Fruit fly (Drosophila melanogaster): ENCODE results near the gene Gmppb.

The Gmppb gene

dm6 chr3R:4804126-4804649, 7.1 kb upstream of the Gmppb start:
- TF ChIP-seq dmrt93B (GFP tag; optimal IDR thresholded peaks at IDR 0.05) = no peak
- TF ChIP-seq ey (GFP tag; optimal IDR thresholded peaks at IDR 0.05) = no peak
- TF ChIP-seq sv (GFP tag; optimal IDR thresholded peaks at IDR 0.05) = no peak
- TF ChIP-seq pan (optimal IDR thresholded peaks at IDR 0.05) = no peak

- TF ChIP-seq sv (GFP tag; optimal IDR thresholded peaks at IDR 0.05) (peak; percentile 22), Rel (GFP tag; optimal IDR thresholded peaks at IDR 0.05) (no peak), Rel (tag; optimal IDR thresholded peaks at IDR 0.05) (peak; percentile 2), rgr (GFP tag; optimal IDR thresholded peaks at IDR 0.05) (no peak), brk (GFP tag; optimal IDR thresholded peaks at IDR 0.05) (no peak), CG32264 (GFP tag; optimal IDR thresholded peaks at IDR 0.05) (no peak)
Observed at dm6 chr3R:4804828-4805707, 6.2 kb upstream of the Gmppb start.

dm6 chr3R:4806318-4806757, 4.9 kb upstream of the Gmppb start:
- TF ChIP-seq dsf (GFP tag; optimal IDR thresholded peaks at IDR 0.05; ENCODE audit: borderline replicate concordance) (peak; percentile 49), Hr78 (GFP tag; optimal IDR thresholded peaks at IDR 0.05) (no peak), Vsx2 (GFP tag; optimal IDR thresholded peaks at IDR 0.05; ENCODE audit: partially characterized antibody) (peak; percentile 22), CG32264 (GFP tag; optimal IDR thresholded peaks at IDR 0.05) (peak; percentile 19), Mio (GFP tag; optimal IDR thresholded peaks at IDR 0.05) (no peak), Rel (GFP tag; optimal IDR thresholded peaks at IDR 0.05) (no peak), Rel (tag; optimal IDR thresholded peaks at IDR 0.05) (peak; percentile 43), Abd-B (GFP tag; optimal IDR thresholded peaks at IDR 0.05) (no peak), dl (GFP tag; optimal IDR thresholded peaks at IDR 0.05; ENCODE audit: insufficient read depth in 1 of 2, partially characterized antibody in 2 of 2) (peak; percentile 76 to 80), foxo (GFP tag; optimal IDR thresholded peaks at IDR 0.05) (peak; percentile 12 to 63), GATAd (GFP tag; optimal IDR thresholded peaks at IDR 0.05) (no peak), Jra (GFP tag; optimal IDR thresholded peaks at IDR 0.05) (no peak), br (GFP tag; optimal IDR thresholded peaks at IDR 0.05) (peak; percentile 4), Hr83 (GFP tag; optimal IDR thresholded peaks at IDR 0.05; ENCODE audit: poor library complexity, severe bottlenecking) (peak; percentile 80), Dif (GFP tag; optimal IDR thresholded peaks at IDR 0.05; ENCODE audit: partially characterized antibody) (peak; percentile 89), psq (GFP tag; optimal IDR thresholded peaks at IDR 0.05) (peak; percentile 69), sage (GFP tag; optimal IDR thresholded peaks at IDR 0.05) (peak; percentile 66), OdsH (GFP tag; optimal IDR thresholded peaks at IDR 0.05) (peak; percentile 42), h (GFP tag; optimal IDR thresholded peaks at IDR 0.05) (peak; percentile 74), sv (GFP tag; optimal IDR thresholded peaks at IDR 0.05) (peak; percentile 42), pan (optimal IDR thresholded peaks at IDR 0.05) (no peak), rgr (GFP tag; optimal IDR thresholded peaks at IDR 0.05) (peak; percentile 42), Sp1 (GFP tag; optimal IDR thresholded peaks at IDR 0.05) (peak; percentile 66), fru (GFP tag; optimal IDR thresholded peaks at IDR 0.05) (peak; percentile 10), tai (GFP tag; optimal IDR thresholded peaks at IDR 0.05) (peak; percentile 59), ey (GFP tag; optimal IDR thresholded peaks at IDR 0.05) (peak; percentile 7), Hnf4 (GFP tag; optimal IDR thresholded peaks at IDR 0.05) (peak; percentile 18), dmrt93B (GFP tag; optimal IDR thresholded peaks at IDR 0.05) (no peak), CrebA (GFP tag; optimal IDR thresholded peaks at IDR 0.05; ENCODE audit: borderline replicate concordance) (peak; percentile 36)

- TF ChIP-seq fru (GFP tag; optimal IDR thresholded peaks at IDR 0.05) = no peak
- no peak for TF ChIP-seq lola (GFP tag; optimal IDR thresholded peaks at IDR 0.05)
- no peak for TF ChIP-seq dmrt93B (GFP tag; optimal IDR thresholded peaks at IDR 0.05)
- TF ChIP-seq Hnf4 (GFP tag; optimal IDR thresholded peaks at IDR 0.05) = no peak
- peak; percentile 25 to 30 for TF ChIP-seq dl (GFP tag; optimal IDR thresholded peaks at IDR 0.05; ENCODE audit: insufficient read depth in 1 of 2, partially characterized antibody in 2 of 2)
- TF ChIP-seq CrebA (GFP tag; optimal IDR thresholded peaks at IDR 0.05; ENCODE audit: borderline replicate concordance) = no peak
- TF ChIP-seq Dif (GFP tag; optimal IDR thresholded peaks at IDR 0.05; ENCODE audit: partially characterized antibody) = peak; percentile 50
- TF ChIP-seq Abd-B (GFP tag; optimal IDR thresholded peaks at IDR 0.05) = no peak
Observed at dm6 chr3R:4807582-4807981, 3.7 kb upstream of the Gmppb start.
